5 worm cellular contexts compared by ENCODE assay signal in the genomic region with DNA sequence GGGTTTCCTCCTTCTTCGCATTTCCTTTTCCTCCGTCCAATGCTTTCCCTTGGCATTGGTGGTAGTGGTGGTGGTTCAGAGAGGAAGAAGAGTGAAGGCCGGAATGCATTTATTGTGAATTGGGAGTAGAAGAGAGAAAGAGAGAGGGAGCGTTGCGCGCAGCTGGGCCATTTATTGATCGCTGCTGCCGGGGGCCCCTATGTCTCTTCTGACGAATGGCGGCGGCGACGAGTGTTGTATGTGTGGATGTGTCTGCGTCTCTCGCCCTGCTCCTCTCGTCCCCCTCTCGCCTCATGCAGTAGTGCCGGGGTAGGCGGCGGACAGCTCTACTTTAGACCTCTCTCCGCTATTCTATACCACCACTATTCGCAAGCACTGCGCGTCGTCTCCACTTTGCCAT.
TF ChIP-seq lines count a peak whose summit lies in the region.

A gene (plus strand): TSS at position 301 of the 400 bp plus-strand sequence.

TF ChIP-seq in whole organism, L1 larva, 84 proteins besides CTCF, POLR2A, EP300 and RAD21 (continues in another document):
- TF ChIP-seq efl-3 (GFP tag; optimal IDR thresholded peaks at IDR 0.05; lab: Kevin White, UChicago) (no peak), lin-39 (tag; optimal IDR thresholded peaks at IDR 0.05; lab: Kevin White, UChicago) (no peak), elt-3 (tag; optimal IDR thresholded peaks at IDR 0.05; lab: Kevin White, UChicago) (peak in 2 of 6 experiments; percentile 34 to 64), lir-3 (tag; optimal IDR thresholded peaks at IDR 0.05; lab: Kevin White, UChicago; ENCODE audit: poor library complexity) (peak; percentile 33), ets-5 (GFP tag; IDR thresholded peaks at IDR 0.05; lab: Robert Waterston, UW) (no peak), vab-15 (tag; optimal IDR thresholded peaks at IDR 0.05; lab: Kevin White, UChicago) (no peak), aly-2 (tag; optimal IDR thresholded peaks at IDR 0.05; lab: Kevin White, UChicago) (peak; percentile 11), zip-4 (GFP tag; optimal IDR thresholded peaks at IDR 0.05; lab: Kevin White, UChicago) (peak; percentile 6), nhr-71 (tag; optimal IDR thresholded peaks at IDR 0.05; lab: Kevin White, UChicago) (peak; percentile 91), lin-35 (GFP tag; optimal IDR thresholded peaks at IDR 0.05; lab: Kevin White, UChicago) (peak; percentile 56 to 64), sox-4 (tag; optimal IDR thresholded peaks at IDR 0.05; lab: Kevin White, UChicago) (peak; percentile 26), hlh-17 (GFP tag; optimal IDR thresholded peaks at IDR 0.05; lab: Kevin White, UChicago; ENCODE audit: borderline replicate concordance) (no peak), jun-1 (tag; optimal IDR thresholded peaks at IDR 0.05; lab: Kevin White, UChicago) (peak; percentile 65), pax-3 (tag; optimal IDR thresholded peaks at IDR 0.05; lab: Kevin White, UChicago) (peak; percentile 23), ceh-90 (tag; optimal IDR thresholded peaks at IDR 0.05; lab: Kevin White, UChicago) (no peak), fkh-4 (tag; optimal IDR thresholded peaks at IDR 0.05; lab: Kevin White, UChicago; ENCODE audit: borderline replicate concordance) (no peak), mef-2 (tag; optimal IDR thresholded peaks at IDR 0.05; lab: Kevin White, UChicago) (peak; percentile 18)

TF ChIP-seq in whole organism, L3 larva, 47 proteins besides CTCF, POLR2A, EP300 and RAD21 (continues in another document):
- TF ChIP-seq pqm-1 (tag; optimal IDR thresholded peaks at IDR 0.05; lab: Kevin White, UChicago), result no peak
- TF ChIP-seq jun-1 (tag; optimal IDR thresholded peaks at IDR 0.05; lab: Kevin White, UChicago), result peak; percentile 74
- peak; percentile 54 for TF ChIP-seq skn-1 (tag; optimal IDR thresholded peaks at IDR 0.05; lab: Kevin White, UChicago)
- TF ChIP-seq ceh-28 (tag; optimal IDR thresholded peaks at IDR 0.05; lab: Kevin White, UChicago), result peak; percentile 90
- peak; percentile 93 for TF ChIP-seq lin-39 (tag; optimal IDR thresholded peaks at IDR 0.05; lab: Kevin White, UChicago)
- TF ChIP-seq nhr-43 (tag; optimal IDR thresholded peaks at IDR 0.05; lab: Kevin White, UChicago; ENCODE audit: poor library complexity, severe bottlenecking), result peak; percentile 63
- TF ChIP-seq mml-1 (tag; optimal IDR thresholded peaks at IDR 0.05; lab: Kevin White, UChicago), result no peak
- TF ChIP-seq nhr-67 (tag; optimal IDR thresholded peaks at IDR 0.05; lab: Kevin White, UChicago), result no peak
- peak; percentile 71 for TF ChIP-seq ceh-82 (tag; optimal IDR thresholded peaks at IDR 0.05; lab: Kevin White, UChicago)
- peak; percentile 81 for TF ChIP-seq pha-4 (tag; optimal IDR thresholded peaks at IDR 0.05; lab: Kevin White, UChicago)
- peak; percentile 74 for TF ChIP-seq mdl-1 (tag; optimal IDR thresholded peaks at IDR 0.05; lab: Kevin White, UChicago)
- peak; percentile 95 for TF ChIP-seq hmg-11 (tag; optimal IDR thresholded peaks at IDR 0.05; lab: Kevin White, UChicago)
- peak; percentile 35 for TF ChIP-seq lin-15B (tag; optimal IDR thresholded peaks at IDR 0.05; lab: Kevin White, UChicago)
- peak; percentile 1 for TF ChIP-seq unc-62 (GFP tag; optimal IDR thresholded peaks at IDR 0.05; lab: Kevin White, UChicago)
- TF ChIP-seq ztf-4 (tag; optimal IDR thresholded peaks at IDR 0.05; lab: Kevin White, UChicago), result no peak
- peak; percentile 95 for TF ChIP-seq nfya-1 (tag; optimal IDR thresholded peaks at IDR 0.05; lab: Kevin White, UChicago; ENCODE audit: insufficient read depth)
- TF ChIP-seq ztf-11 (tag; optimal IDR thresholded peaks at IDR 0.05; lab: Kevin White, UChicago), result no peak

TF ChIP-seq in whole organism, early embryonic, 17 proteins besides CTCF, POLR2A, EP300 and RAD21:
- TF ChIP-seq ama-1 (optimal IDR thresholded peaks at IDR 0.05; lab: Kevin White, UChicago) (no peak), tbx-37 (GFP tag; conservative IDR thresholded peaks at IDR 0.05; lab: Robert Waterston, UW) (no peak), flt-1 (GFP tag; IDR thresholded peaks at IDR 0.05; lab: Robert Waterston, UW) (no peak), ceh-13 (GFP tag; optimal IDR thresholded peaks at IDR 0.05; lab: Kevin White, UChicago) (no peak), tra-4 (tag; optimal IDR thresholded peaks at IDR 0.05; lab: Kevin White, UChicago) (no peak), hmbx-1 (tag; optimal IDR thresholded peaks at IDR 0.05; lab: Kevin White, UChicago) (no peak), aly-1 (tag; optimal IDR thresholded peaks at IDR 0.05; lab: Kevin White, UChicago) (peak; percentile 75), F13C5.2 (tag; optimal IDR thresholded peaks at IDR 0.05; lab: Kevin White, UChicago) (peak; percentile 82), sea-1 (GFP tag; conservative IDR thresholded peaks at IDR 0.05; lab: Robert Waterston, UW) (0 out of 2 replicates have a peak, but pooled peaks have one; percentile 26), tbx-11 (GFP tag; IDR thresholded peaks at IDR 0.05; lab: Robert Waterston, UW) (no peak), scrt-1 (GFP tag; IDR thresholded peaks at IDR 0.05; lab: Robert Waterston, UW) (0 out of 2 replicates have a peak, but pooled peaks have one; percentile 33), ceh-36 (tag; optimal IDR thresholded peaks at IDR 0.05; lab: Kevin White, UChicago) (no peak), ets-7 (tag; optimal IDR thresholded peaks at IDR 0.05; lab: Kevin White, UChicago) (no peak), hmg-4 (GFP tag; optimal IDR thresholded peaks at IDR 0.05; lab: Kevin White, UChicago) (peak; percentile 93), B0310.2 (tag; optimal IDR thresholded peaks at IDR 0.05; lab: Kevin White, UChicago) (peak; percentile 6), pes-1 (GFP tag; IDR thresholded peaks at IDR 0.05; lab: Robert Waterston, UW) (no peak), hnd-1 (tag; optimal IDR thresholded peaks at IDR 0.05; lab: Kevin White, UChicago) (no peak)

TF ChIP-seq in whole organism, midembryonic, 9 proteins besides CTCF, POLR2A, EP300 and RAD21:
- no peak for TF ChIP-seq ref-1 (GFP tag; conservative IDR thresholded peaks at IDR 0.05; lab: Robert Waterston, UW)
- TF ChIP-seq T22C8.4 (GFP tag; IDR thresholded peaks at IDR 0.05; lab: Robert Waterston, UW), result peak; percentile 97
- TF ChIP-seq ztf-29 (GFP tag; IDR thresholded peaks at IDR 0.05; lab: Robert Waterston, UW), result 0 out of 2 replicates have a peak, but pooled peaks have one; percentile 4
- peak; percentile 75 for TF ChIP-seq cog-1 (tag; optimal IDR thresholded peaks at IDR 0.05; lab: Kevin White, UChicago)
- no peak for TF ChIP-seq tab-1 (GFP tag; IDR thresholded peaks at IDR 0.05; lab: Robert Waterston, UW)
- peak; percentile 63; the same call in 1 of the 2 replicates for TF ChIP-seq ztf-23 (GFP tag; IDR thresholded peaks at IDR 0.05; lab: Robert Waterston, UW)
- 0 out of 2 replicates have a peak, but pooled peaks have one; percentile 39 for TF ChIP-seq klf-2 (GFP tag; conservative IDR thresholded peaks at IDR 0.05; lab: Robert Waterston, UW)
- TF ChIP-seq med-1 (GFP tag; optimal IDR thresholded peaks at IDR 0.05; lab: Kevin White, UChicago; ENCODE audit: insufficient read depth), result no peak
- TF ChIP-seq flt-1 (GFP tag; IDR thresholded peaks at IDR 0.05; lab: Robert Waterston, UW), result peak; percentile 88

TF ChIP-seq in whole organism, young adult, 124 proteins besides CTCF, POLR2A, EP300 and RAD21 (continues in another document):
- peak; percentile 66 for TF ChIP-seq B0336.3 (GFP tag; IDR thresholded peaks at IDR 0.05; lab: Robert Waterston, UW)
- no peak for TF ChIP-seq F37B4.10 (GFP tag; IDR thresholded peaks at IDR 0.05; lab: Robert Waterston, UW)
- no peak for TF ChIP-seq efl-1 (GFP tag; optimal IDR thresholded peaks at IDR 0.05; lab: Kevin White, UChicago)
- TF ChIP-seq F10E7.11 (tag; optimal IDR thresholded peaks at IDR 0.05; lab: Kevin White, UChicago), result no peak
- no peak for TF ChIP-seq mxl-1 (tag; optimal IDR thresholded peaks at IDR 0.05; lab: Kevin White, UChicago)
- TF ChIP-seq F57A8.1 (GFP tag; optimal IDR thresholded peaks at IDR 0.05; lab: Kevin White, UChicago), result no peak
- TF ChIP-seq ceh-27 (GFP tag; optimal IDR thresholded peaks at IDR 0.05; lab: Kevin White, UChicago), result peak; percentile 84
- peak; percentile 6 for TF ChIP-seq nhr-90 (tag; optimal IDR thresholded peaks at IDR 0.05; lab: Kevin White, UChicago)
- no peak for TF ChIP-seq sea-2 (GFP tag; IDR thresholded peaks at IDR 0.05; lab: Robert Waterston, UW)
- TF ChIP-seq madf-3 (GFP tag; IDR thresholded peaks at IDR 0.05; lab: Robert Waterston, UW), result no peak
- peak; percentile 60 for TF ChIP-seq somi-1 (GFP tag; optimal IDR thresholded peaks at IDR 0.05; lab: Kevin White, UChicago)
- TF ChIP-seq K11D2.4 (GFP tag; IDR thresholded peaks at IDR 0.05; lab: Robert Waterston, UW), result peak; percentile 63; the same call in 1 of the 2 replicates
- TF ChIP-seq F55B11.4 (tag; optimal IDR thresholded peaks at IDR 0.05; lab: Kevin White, UChicago; ENCODE audit: borderline replicate concordance, insufficient read depth), result no peak
- TF ChIP-seq snpc-1.1 (tag; optimal IDR thresholded peaks at IDR 0.05; lab: Kevin White, UChicago; ENCODE audit: insufficient read depth), result no peak
- no peak for TF ChIP-seq attf-6 (GFP tag; IDR thresholded peaks at IDR 0.05; lab: Robert Waterston, UW)
- TF ChIP-seq ets-4 (GFP tag; optimal IDR thresholded peaks at IDR 0.05; lab: Kevin White, UChicago), result peak; percentile 50
- peak; percentile 10 for TF ChIP-seq F23B12.7 (tag; optimal IDR thresholded peaks at IDR 0.05; lab: Kevin White, UChicago; ENCODE audit: insufficient read depth)
- TF ChIP-seq B0035.1 (tag; optimal IDR thresholded peaks at IDR 0.05; lab: Kevin White, UChicago), result no peak
- peak; percentile 30 for TF ChIP-seq B0261.1 (tag; optimal IDR thresholded peaks at IDR 0.05; lab: Kevin White, UChicago)
- TF ChIP-seq pbrm-1 (GFP tag; IDR thresholded peaks at IDR 0.05; lab: Robert Waterston, UW), result peak; percentile 69
- peak; percentile 46 for TF ChIP-seq ztf-26 (tag; optimal IDR thresholded peaks at IDR 0.05; lab: Kevin White, UChicago)
- peak; percentile 64 for TF ChIP-seq nhr-80 (tag; optimal IDR thresholded peaks at IDR 0.05; lab: Kevin White, UChicago)
- TF ChIP-seq him-1 (tag; optimal IDR thresholded peaks at IDR 0.05; lab: Kevin White, UChicago), result no peak
- peak; percentile 65 for TF ChIP-seq rcor-1 (GFP tag; IDR thresholded peaks at IDR 0.05; lab: Robert Waterston, UW)
- no peak for TF ChIP-seq akir-1 (GFP tag; optimal IDR thresholded peaks at IDR 0.05; lab: Kevin White, UChicago)
- peak; percentile 81 for TF ChIP-seq egrh-3 (GFP tag; IDR thresholded peaks at IDR 0.05; lab: Robert Waterston, UW)
- TF ChIP-seq C06A6.2 (GFP tag; conservative IDR thresholded peaks at IDR 0.05; lab: Robert Waterston, UW), result no peak; the same call in 1 of the 2 replicates
- no peak for TF ChIP-seq unc-130 (GFP tag; optimal IDR thresholded peaks at IDR 0.05; lab: Kevin White, UChicago)
- peak; percentile 55 for TF ChIP-seq athp-1 (tag; optimal IDR thresholded peaks at IDR 0.05; lab: Kevin White, UChicago)
- TF ChIP-seq Y79H2A.3 (GFP tag; conservative IDR thresholded peaks at IDR 0.05; lab: Robert Waterston, UW), result no peak
- no peak for TF ChIP-seq hmg-20 (GFP tag; IDR thresholded peaks at IDR 0.05; lab: Robert Waterston, UW)
- TF ChIP-seq dpff-1 (tag; optimal IDR thresholded peaks at IDR 0.05; lab: Kevin White, UChicago), result no peak
